Worm (Caenorhabditis elegans): ENCODE results near the gene gop-2.

Gene gop-2

ce11 chrIII:5267217-5267906 is 8.5 kb downstream of the gop-2 start, which contains the start of gene ZC395.5:
Gene ZC395.5 (plus strand): TSS chrIII:5267848.
- TF ChIP-seq lin-13 (GFP tag; optimal IDR thresholded peaks at IDR 0.05) (no peak), ceh-82 (tag; optimal IDR thresholded peaks at IDR 0.05) (no peak), unc-39 (tag; optimal IDR thresholded peaks at IDR 0.05) (no peak), nhr-21 (tag; optimal IDR thresholded peaks at IDR 0.05) (no peak), gmeb-1 (tag; optimal IDR thresholded peaks at IDR 0.05) (peak; percentile 59), crh-2 (tag; optimal IDR thresholded peaks at IDR 0.05) (peak; percentile 28), aly-2 (tag; optimal IDR thresholded peaks at IDR 0.05) (no peak), ZK546.5 (tag; optimal IDR thresholded peaks at IDR 0.05) (no peak)

ce11 chrIII:5268486-5268885 is 9.7 kb downstream of the gop-2 start:
- TF ChIP-seq elt-1 (tag; optimal IDR thresholded peaks at IDR 0.05) (no peak), nhr-25 (tag; optimal IDR thresholded peaks at IDR 0.05) (no peak), nhr-23 (tag; optimal IDR thresholded peaks at IDR 0.05) (no peak), fos-1 (tag; optimal IDR thresholded peaks at IDR 0.05) (no peak), mdl-1 (tag; optimal IDR thresholded peaks at IDR 0.05) (no peak), ztf-4 (tag; optimal IDR thresholded peaks at IDR 0.05) (no peak), zag-1 (tag; optimal IDR thresholded peaks at IDR 0.05) (no peak), ama-1 (optimal IDR thresholded peaks at IDR 0.05) (no peak), aly-2 (tag; optimal IDR thresholded peaks at IDR 0.05) (no peak), peb-1 (tag; optimal IDR thresholded peaks at IDR 0.05) (no peak), lin-13 (GFP tag; optimal IDR thresholded peaks at IDR 0.05) (no peak), nhr-11 (tag; optimal IDR thresholded peaks at IDR 0.05) (no peak), ztf-11 (tag; optimal IDR thresholded peaks at IDR 0.05) (no peak), Y55F3AM.14 (GFP tag; optimal IDR thresholded peaks at IDR 0.05) (no peak)

ce11 chrIII:5269814-5270213 is 11.0 kb downstream of the gop-2 start, which contains the start of gene ZC395.4:
Gene ZC395.4 (plus strand): TSS chrIII:5270114.
- TF ChIP-seq nhr-12 (tag; optimal IDR thresholded peaks at IDR 0.05) (no peak), nhr-11 (tag; optimal IDR thresholded peaks at IDR 0.05) (no peak), nhr-10 (tag; optimal IDR thresholded peaks at IDR 0.05) (no peak), skn-1 (tag; optimal IDR thresholded peaks at IDR 0.05) (no peak), ztf-4 (tag; optimal IDR thresholded peaks at IDR 0.05) (no peak), nhr-237 (tag; optimal IDR thresholded peaks at IDR 0.05) (no peak), nhr-21 (tag; optimal IDR thresholded peaks at IDR 0.05) (no peak), C34F6.9 (tag; optimal IDR thresholded peaks at IDR 0.05) (no peak), snpc-4 (tag; optimal IDR thresholded peaks at IDR 0.05) (no peak), lin-39 (tag; optimal IDR thresholded peaks at IDR 0.05) (no peak)

ce11 chrIII:5273396-5273857 is 14.6 kb downstream of the gop-2 start, which contains the start of gene ztf-8:
Gene ztf-8 (minus strand): TSS chrIII:5273471.
- TF ChIP-seq lin-39 (tag; optimal IDR thresholded peaks at IDR 0.05), result no peak
- TF ChIP-seq crh-2 (tag; optimal IDR thresholded peaks at IDR 0.05), result peak; percentile 38
- no peak for TF ChIP-seq skn-1 (tag; optimal IDR thresholded peaks at IDR 0.05)
- TF ChIP-seq sem-4 (tag; optimal IDR thresholded peaks at IDR 0.05), result no peak
- TF ChIP-seq ceh-16 (tag; optimal IDR thresholded peaks at IDR 0.05), result no peak
- TF ChIP-seq ceh-82 (tag; optimal IDR thresholded peaks at IDR 0.05), result no peak
- no peak for TF ChIP-seq unc-62 (GFP tag; optimal IDR thresholded peaks at IDR 0.05)
- no peak for TF ChIP-seq peb-1 (tag; optimal IDR thresholded peaks at IDR 0.05)
- TF ChIP-seq lsy-2 (tag; optimal IDR thresholded peaks at IDR 0.05), result peak in 1 of 2 experiments; percentile 49
- TF ChIP-seq ztf-4 (tag; optimal IDR thresholded peaks at IDR 0.05), result peak; percentile 31
- TF ChIP-seq ama-1 (optimal IDR thresholded peaks at IDR 0.05), result peak; percentile 37
- TF ChIP-seq C34F6.9 (tag; optimal IDR thresholded peaks at IDR 0.05), result peak; percentile 25
- no peak for TF ChIP-seq nhr-77 (tag; optimal IDR thresholded peaks at IDR 0.05)

- TF ChIP-seq nhr-129 (tag; optimal IDR thresholded peaks at IDR 0.05) (peak; percentile 15), ama-1 (optimal IDR thresholded peaks at IDR 0.05) (peak; percentile 15), ceh-16 (tag; optimal IDR thresholded peaks at IDR 0.05) (no peak)
Measured at ce11 chrIII:5274250-5274649, 15.4 kb downstream of the gop-2 start.

Data from whole organism, L2 larva.